Worm (Caenorhabditis elegans): ENCODE measurements around the gene col-110.

- no peak for TF ChIP-seq hmg-20 (GFP tag; IDR thresholded peaks at IDR 0.05)
- TF ChIP-seq sdz-38 (tag; optimal IDR thresholded peaks at IDR 0.05), result no peak
- no peak for TF ChIP-seq egl-18 (GFP tag; IDR thresholded peaks at IDR 0.05)
- TF ChIP-seq pha-4 (tag; optimal IDR thresholded peaks at IDR 0.05), result no peak
- TF ChIP-seq ztf-22 (GFP tag; optimal IDR thresholded peaks at IDR 0.05), result no peak
- TF ChIP-seq akir-1 (GFP tag; optimal IDR thresholded peaks at IDR 0.05), result no peak
- TF ChIP-seq somi-1 (GFP tag; optimal IDR thresholded peaks at IDR 0.05), result no peak
- no peak for TF ChIP-seq snpc-3.4 (tag; optimal IDR thresholded peaks at IDR 0.05)
- no peak for TF ChIP-seq ztf-28 (GFP tag; IDR thresholded peaks at IDR 0.05)
Measured at ce11 chrIV:4585991-4586390, 23.5 kb downstream of the col-110 start.
